Worm (Caenorhabditis elegans) whole organism, L3 larva: ENCODE data around the gene F10D2.10.
A peak's percentile ranks its signal among the peaks of the same experiment; 100 is the strongest.

Experiments
- R02D3.7 ChIP-seq: fragments of 150-350 bp; optimal IDR thresholded peaks from 2 replicates; lab custom pipeline; 2014; ENCODE audit warnings: missing biosample characterization, missing genetic modification characterization
- ZK546.5 ChIP-seq: sonication (generic microtip); optimal IDR thresholded peaks from 2 replicates; lab custom pipeline; 2017; ENCODE audit warnings: missing biosample characterization, missing genetic modification characterization
- aly-2 ChIP-seq: fragments of 150-350 bp; optimal IDR thresholded peaks from 2 replicates; lab custom pipeline; 2014; ENCODE audit warnings: missing biosample characterization, missing genetic modification characterization
- ama-1 ChIP-seq: fragments of 150-350 bp; optimal IDR thresholded peaks from 2 replicates; lab custom pipeline; 2018
- ceh-16 ChIP-seq: sonication (generic microtip); optimal IDR thresholded peaks from 2 replicates; lab custom pipeline; 2017; ENCODE audit warnings: missing biosample characterization, missing genetic modification characterization
- ceh-9 ChIP-seq: sonication (generic microtip); optimal IDR thresholded peaks from 2 replicates; lab custom pipeline; 2018; ENCODE audit warnings: missing biosample characterization, missing genetic modification characterization
- egl-27 ChIP-seq: sonication (generic microtip); optimal IDR thresholded peaks from 4 replicates; lab custom pipeline; 2017; ENCODE audit warnings: missing biosample characterization, missing genetic modification reagents, missing genetic modification characterization
- egl-5 ChIP-seq: fragments of 150-350 bp; optimal IDR thresholded peaks from 2 replicates; lab custom pipeline; 2017; ENCODE audit warnings: missing biosample characterization, missing genetic modification reagents, missing genetic modification characterization, inconsistent platforms
- elt-1 ChIP-seq: fragments of 150-350 bp; optimal IDR thresholded peaks from 2 replicates; lab custom pipeline; 2014; ENCODE audit warnings: missing biosample characterization, missing genetic modification characterization
- elt-2 ChIP-seq: sonication (generic microtip); optimal IDR thresholded peaks from 2 replicates; lab custom pipeline; 2016; ENCODE audit warnings: missing genetic modification reagents, mild to moderate bottlenecking, missing genetic modification characterization, missing compliant biosample characterization
- elt-3 ChIP-seq, 3 experiments: fragments of 150-350 bp in 1 of 3; sonication (generic microtip) in 2 of 3; optimal IDR thresholded peaks; 2 replicates in 2 of 3; 4 replicates in 1 of 3; lab custom pipeline; 2014 to 2017; ENCODE audit warnings: missing biosample characterization in 3 of 3, missing genetic modification characterization in 3 of 3
- eor-1 ChIP-seq, 2 experiments: fragments of 150-350 bp; optimal IDR thresholded peaks; 2 replicates each; lab custom pipeline; 2014 to 2018; ENCODE audit warnings: missing biosample characterization in 2 of 2, missing genetic modification characterization in 2 of 2
- fos-1 ChIP-seq: fragments of 150-350 bp; optimal IDR thresholded peaks from 2 replicates; lab custom pipeline; 2014; ENCODE audit warnings: missing biosample characterization, missing genetic modification characterization
- hmg-11 ChIP-seq: sonication (generic microtip); optimal IDR thresholded peaks from 2 replicates; lab custom pipeline; 2016; ENCODE audit warnings: missing genetic modification characterization, missing compliant biosample characterization
- jun-1 ChIP-seq: fragments of 150-350 bp; optimal IDR thresholded peaks from 2 replicates; lab custom pipeline; 2014; ENCODE audit warnings: missing biosample characterization, missing genetic modification reagents, missing genetic modification characterization
- lin-39 ChIP-seq: fragments of 150-350 bp; optimal IDR thresholded peaks from 2 replicates; lab custom pipeline; 2018; ENCODE audit warnings: missing biosample characterization, missing genetic modification reagents, missing genetic modification characterization
- lsy-12 ChIP-seq: sonication (generic microtip); optimal IDR thresholded peaks from 2 replicates; lab custom pipeline; 2016; ENCODE audit warnings: mild to moderate bottlenecking, missing genetic modification characterization, missing compliant biosample characterization
- mdl-1 ChIP-seq: fragments of 150-350 bp; optimal IDR thresholded peaks from 2 replicates; lab custom pipeline; 2014; ENCODE audit warnings: missing biosample characterization, missing genetic modification characterization
- nfya-1 ChIP-seq: sonication (generic microtip); optimal IDR thresholded peaks from 2 replicates; lab custom pipeline; 2017; ENCODE audit warnings: missing genetic modification characterization, mild to moderate bottlenecking, missing compliant biosample characterization, antibody characterized with exemption, moderate library complexity; ENCODE audit not compliant: insufficient read depth
- nhr-11 ChIP-seq: fragments of 150-350 bp; optimal IDR thresholded peaks from 2 replicates; lab custom pipeline; 2014; ENCODE audit warnings: missing biosample characterization, missing genetic modification characterization
- nhr-12 ChIP-seq: fragments of 150-350 bp; optimal IDR thresholded peaks from 2 replicates; lab custom pipeline; 2014; ENCODE audit warnings: missing biosample characterization, missing genetic modification characterization
- nhr-23 ChIP-seq: fragments of 150-350 bp; optimal IDR thresholded peaks from 2 replicates; lab custom pipeline; 2014; ENCODE audit warnings: missing biosample characterization, missing genetic modification reagents, missing genetic modification characterization
- nhr-237 ChIP-seq: fragments of 150-350 bp; optimal IDR thresholded peaks from 2 replicates; lab custom pipeline; 2014; ENCODE audit warnings: missing biosample characterization, missing genetic modification characterization
- nhr-25 ChIP-seq: sonication (generic microtip); optimal IDR thresholded peaks from 2 replicates; lab custom pipeline; 2017; ENCODE audit warnings: missing biosample characterization, missing genetic modification characterization
- nhr-43 ChIP-seq: sonication (generic microtip); optimal IDR thresholded peaks from 2 replicates; lab custom pipeline; 2016; ENCODE audit warnings: mild to moderate bottlenecking, missing genetic modification characterization, missing compliant biosample characterization; ENCODE audit not compliant: poor library complexity, severe bottlenecking
- nhr-76 ChIP-seq: fragments of 150-350 bp; sonication (generic microtip); optimal IDR thresholded peaks from 5 replicates; lab custom pipeline; 2014; ENCODE audit warnings: missing biosample characterization, missing genetic modification characterization
- nhr-77 ChIP-seq: fragments of 150-350 bp; optimal IDR thresholded peaks from 2 replicates; lab custom pipeline; 2014; ENCODE audit warnings: missing biosample characterization, missing genetic modification characterization
- pha-4 ChIP-seq: fragments of 150-350 bp; optimal IDR thresholded peaks from 2 replicates; lab custom pipeline; 2014; ENCODE audit warnings: missing biosample characterization, missing genetic modification reagents, missing genetic modification characterization
- pqm-1 ChIP-seq: fragments of 150-350 bp; optimal IDR thresholded peaks from 2 replicates; lab custom pipeline; 2017; ENCODE audit warnings: missing biosample characterization, missing genetic modification characterization, inconsistent platforms
- skn-1 ChIP-seq: fragments of 150-350 bp; optimal IDR thresholded peaks from 2 replicates; lab custom pipeline; 2014; ENCODE audit warnings: missing biosample characterization, missing genetic modification characterization
- snpc-4 ChIP-seq: fragments of 150-350 bp; optimal IDR thresholded peaks from 2 replicates; lab custom pipeline; 2014; ENCODE audit warnings: missing biosample characterization, missing genetic modification characterization
- unc-39 ChIP-seq: sonication (generic microtip); optimal IDR thresholded peaks from 4 replicates; lab custom pipeline; 2017; ENCODE audit warnings: missing biosample characterization, missing genetic modification characterization
- unc-62 ChIP-seq: fragments of 150-350 bp; sonication (generic microtip); optimal IDR thresholded peaks from 4 replicates; lab custom pipeline; 2014; ENCODE audit warnings: missing biosample characterization, missing genetic modification reagents, missing genetic modification characterization
- zag-1 ChIP-seq: fragments of 150-350 bp; optimal IDR thresholded peaks from 2 replicates; lab custom pipeline; 2014; ENCODE audit warnings: missing biosample characterization, missing genetic modification characterization
- ztf-11 ChIP-seq: fragments of 150-350 bp; optimal IDR thresholded peaks from 2 replicates; lab custom pipeline; 2014; ENCODE audit warnings: missing biosample characterization, missing genetic modification characterization
- ztf-4 ChIP-seq: fragments of 150-350 bp; optimal IDR thresholded peaks from 2 replicates; lab custom pipeline; 2014; ENCODE audit warnings: missing biosample characterization, missing genetic modification characterization

The F10D2.10 gene

ce11 chrV:7157089-7157488, 1.1 kb upstream of the F10D2.10 start, which contains the start of gene ugt-39:
TSS of gene ugt-39 (plus strand) at chrV:7157142.
- TF ChIP-seq lsy-12, result no peak
- peak; percentile 69 for TF ChIP-seq pqm-1
- TF ChIP-seq ceh-9 (tag; lab: Kevin White, UChicago), result no peak
- TF ChIP-seq skn-1 (tag; lab: Kevin White, UChicago), result peak; percentile 38
- TF ChIP-seq elt-3 (tag; optimal IDR thresholded peaks at IDR 0.05; lab: Kevin White, UChicago), result no peak
- no peak for TF ChIP-seq hmg-11 (tag; lab: Kevin White, UChicago)
- TF ChIP-seq elt-2 (tag; lab: Kevin White, UChicago), result peak; percentile 61
- no peak for TF ChIP-seq egl-5 (tag; lab: Kevin White, UChicago)

ce11 chrV:7153046-7153445, 2.9 kb downstream of the F10D2.10 start, which contains the start of gene fat-7:
TSS of gene fat-7 (minus strand) at chrV:7153146.
- no peak for TF ChIP-seq unc-62 (GFP tag; lab: Kevin White, UChicago)
- TF ChIP-seq nhr-12 (tag; lab: Kevin White, UChicago), result no peak
- no peak for TF ChIP-seq fos-1 (tag; lab: Kevin White, UChicago)
- no peak for TF ChIP-seq nhr-76 (tag; lab: Kevin White, UChicago)
- TF ChIP-seq aly-2 (tag; lab: Kevin White, UChicago), result no peak
- TF ChIP-seq ama-1 (lab: Kevin White, UChicago), result no peak
- TF ChIP-seq jun-1, result no peak
- no peak for TF ChIP-seq nhr-11 (tag; lab: Kevin White, UChicago)
- no peak for TF ChIP-seq skn-1 (tag; lab: Kevin White, UChicago)
- TF ChIP-seq lin-39 (tag; lab: Kevin White, UChicago), result no peak
- TF ChIP-seq nhr-77 (tag; lab: Kevin White, UChicago), result no peak
- no peak for TF ChIP-seq R02D3.7 (tag; lab: Kevin White, UChicago)
- TF ChIP-seq snpc-4 (tag; lab: Kevin White, UChicago), result no peak
- TF ChIP-seq lsy-12, result no peak
- TF ChIP-seq ztf-11, result no peak
- no peak for TF ChIP-seq nhr-43 (tag; lab: Kevin White, UChicago)
- TF ChIP-seq nfya-1 (tag; lab: Kevin White, UChicago), result no peak
- no peak for TF ChIP-seq eor-1 (tag; optimal IDR thresholded peaks at IDR 0.05; lab: Kevin White, UChicago)
- no peak for TF ChIP-seq nhr-237 (tag; lab: Kevin White, UChicago)
- TF ChIP-seq ceh-9 (tag; lab: Kevin White, UChicago), result no peak

ce11 chrV:7150570-7150969, 5.4 kb downstream of the F10D2.10 start, which contains the start of gene F10D2.8:
TSS of gene F10D2.8 (minus strand) at chrV:7150714.
- no peak for TF ChIP-seq lsy-12
- no peak for TF ChIP-seq ztf-11
- peak; percentile 95 for TF ChIP-seq pqm-1
- no peak for TF ChIP-seq eor-1 (tag; optimal IDR thresholded peaks at IDR 0.05; lab: Kevin White, UChicago)
- no peak for TF ChIP-seq zag-1
- peak; percentile 21 for TF ChIP-seq jun-1
- TF ChIP-seq elt-2 (tag; lab: Kevin White, UChicago), result peak; percentile 89
- TF ChIP-seq pha-4 (tag; lab: Kevin White, UChicago), result peak; percentile 35

- TF ChIP-seq lin-39 (tag; lab: Kevin White, UChicago) (no peak), nhr-76 (tag; lab: Kevin White, UChicago) (no peak), egl-27 (tag; lab: Kevin White, UChicago) (no peak), nhr-12 (tag; lab: Kevin White, UChicago) (no peak), ZK546.5 (tag; lab: Kevin White, UChicago) (no peak), mdl-1 (tag; lab: Kevin White, UChicago) (no peak), nhr-23 (tag; lab: Kevin White, UChicago) (no peak), nhr-25 (tag; lab: Kevin White, UChicago) (no peak), elt-1 (tag; lab: Kevin White, UChicago) (no peak), unc-39 (no peak), nfya-1 (tag; lab: Kevin White, UChicago) (no peak), ztf-4 (no peak), aly-2 (tag; lab: Kevin White, UChicago) (no peak), unc-62 (GFP tag; lab: Kevin White, UChicago) (no peak), lsy-12 (no peak), ceh-16 (tag; lab: Kevin White, UChicago) (no peak), ceh-9 (tag; lab: Kevin White, UChicago) (no peak)
- TF ChIP-seq, all 47 proteins: peak for 0
Measured at ce11 chrV:7147370-7147769, 8.6 kb downstream of the F10D2.10 start, which contains the start of gene ugt-38. TSS of gene ugt-38 (minus strand) at chrV:7147470.
